Fruit fly (Drosophila melanogaster) whole organism, embryonic: ENCODE measurements around the gene CG6168.
A peak's percentile ranks its signal among the peaks of the same experiment; 100 is the strongest.

Source experiments
- ATbp ChIP-seq: fragments of 200-800 bp; sonication (Bioruptor generic); optimal IDR thresholded peaks from 2 replicates; lab custom pipeline; 2017; ENCODE audit warnings: missing biosample characterization, mild to moderate bottlenecking, missing genetic modification characterization, missing genetic modification reagents
- CG10366 ChIP-seq: fragments of 200-800 bp; sonication (Bioruptor generic); IDR thresholded peaks from 2 replicates; pipeline ENCODE4 v1.3.6; 2022; ENCODE audit warnings: missing biosample characterization, missing genetic modification characterization
- CG11093 ChIP-seq: fragments of 200-800 bp; sonication (Bioruptor generic); IDR thresholded peaks from 3 replicates; pipeline ENCODE4 v1.3.6; 2022; ENCODE audit warnings: missing biosample characterization, missing genetic modification characterization
- CG12236 ChIP-seq: fragments of 200-800 bp; sonication (Bioruptor generic); optimal IDR thresholded peaks from 2 replicates; lab custom pipeline; 2016; ENCODE audit warnings: missing biosample characterization, missing genetic modification characterization
- CG12299 ChIP-seq: fragments of 200-800 bp; sonication (Bioruptor generic); optimal IDR thresholded peaks from 2 replicates; lab custom pipeline; 2018; ENCODE audit warnings: missing biosample characterization, mild to moderate bottlenecking, missing genetic modification characterization
- CG15269 ChIP-seq: fragments of 200-800 bp; sonication (Bioruptor generic); optimal IDR thresholded peaks from 2 replicates; lab custom pipeline; 2018; ENCODE audit warnings: missing biosample characterization, mild to moderate bottlenecking, missing genetic modification characterization, moderate library complexity
- CG15514 ChIP-seq: fragments of 200-800 bp; sonication (Bioruptor generic); optimal IDR thresholded peaks from 3 replicates; lab custom pipeline; 2017; ENCODE audit warnings: missing biosample characterization, missing genetic modification characterization, mild to moderate bottlenecking, moderate library complexity, missing genetic modification reagents
- CG17328 ChIP-seq: fragments of 200-800 bp; sonication (Bioruptor generic); IDR thresholded peaks from 2 replicates; pipeline ENCODE4 v1.3.6; 2022; ENCODE audit warnings: missing biosample characterization, missing genetic modification characterization
- CG17568 ChIP-seq: fragments of 200-800 bp; sonication (Bioruptor generic); optimal IDR thresholded peaks from 2 replicates; lab custom pipeline; 2018; ENCODE audit warnings: missing biosample characterization, mild to moderate bottlenecking, missing genetic modification characterization, moderate library complexity
- CG18764 ChIP-seq: fragments of 200-800 bp; sonication (Bioruptor generic); optimal IDR thresholded peaks from 3 replicates; lab custom pipeline; 2016; ENCODE audit warnings: missing biosample characterization, missing genetic modification characterization
- CG2678 ChIP-seq: fragments of 200-800 bp; sonication (Bioruptor generic); optimal IDR thresholded peaks from 3 replicates; lab custom pipeline; 2019; ENCODE audit warnings: missing biosample characterization, mild to moderate bottlenecking, missing genetic modification characterization, moderate library complexity
- CG5245 ChIP-seq: fragments of 200-800 bp; sonication (Bioruptor generic); optimal IDR thresholded peaks from 3 replicates; lab custom pipeline; 2016; ENCODE audit warnings: missing biosample characterization, missing genetic modification characterization
- CG6272 ChIP-seq: fragments of 200-800 bp; sonication (Bioruptor generic); IDR thresholded peaks from 2 replicates; pipeline ENCODE4 v1.3.6; 2022; ENCODE audit warnings: missing biosample characterization, missing genetic modification characterization
- CG6683 ChIP-seq: fragments of 200-800 bp; sonication (Bioruptor generic); optimal IDR thresholded peaks from 2 replicates; lab custom pipeline; 2017; ENCODE audit warnings: missing biosample characterization, mild to moderate bottlenecking, missing genetic modification characterization, missing genetic modification reagents
- CG7357 ChIP-seq: fragments of 200-800 bp; sonication (Bioruptor generic); IDR thresholded peaks from 3 replicates; pipeline ENCODE4 v1.3.6; 2022; ENCODE audit warnings: missing biosample characterization, missing genetic modification characterization
- D ChIP-seq, 2 experiments: fragments of 200-800 bp in 1 of 2; fragments of >200 bp in 1 of 2; sonication (Bioruptor generic) in 1 of 2; optimal IDR thresholded peaks; 2 replicates in 1 of 2; 3 replicates in 1 of 2; lab custom pipeline; 2017; ENCODE audit warnings: mild to moderate bottlenecking in 1 of 2, missing biosample characterization in 1 of 2, missing genetic modification characterization in 1 of 2, missing genetic modification reagents in 1 of 2
- Gug ChIP-seq: fragments of 200-800 bp; sonication (Bioruptor generic); IDR thresholded peaks from 4 replicates; pipeline ENCODE4 v1.3.6; 2022; ENCODE audit warnings: missing biosample characterization, missing genetic modification characterization
- HLHmδ ChIP-seq: fragments of 200-800 bp; sonication (Bioruptor generic); optimal IDR thresholded peaks from 2 replicates; lab custom pipeline; 2018; ENCODE audit warnings: missing biosample characterization, mild to moderate bottlenecking, missing genetic modification characterization, moderate library complexity
- Hsf ChIP-seq: fragments of 200-800 bp; sonication (Bioruptor generic); optimal IDR thresholded peaks from 3 replicates; lab custom pipeline; 2016; ENCODE audit warnings: missing biosample characterization, missing genetic modification characterization
- Kr ChIP-seq: fragments of 200-800 bp; sonication (Bioruptor generic); optimal IDR thresholded peaks from 2 replicates; lab custom pipeline; 2017; ENCODE audit warnings: missing biosample characterization, mild to moderate bottlenecking, missing genetic modification characterization
- Max ChIP-seq: fragments of 200-800 bp; sonication (Bioruptor generic); optimal IDR thresholded peaks from 2 replicates; lab custom pipeline; 2016; ENCODE audit warnings: missing biosample characterization, mild to moderate bottlenecking, missing genetic modification characterization
- Mes4 ChIP-seq: fragments of 200-800 bp; sonication (Bioruptor generic); optimal IDR thresholded peaks from 2 replicates; lab custom pipeline; 2016; ENCODE audit warnings: missing biosample characterization, missing genetic modification characterization
- NC2β ChIP-seq: fragments of 200-800 bp; sonication (Bioruptor generic); optimal IDR thresholded peaks from 2 replicates; lab custom pipeline; 2016; ENCODE audit warnings: missing biosample characterization, missing genetic modification characterization
- Nf-YB ChIP-seq: fragments of 200-800 bp; sonication (Bioruptor generic); optimal IDR thresholded peaks from 3 replicates; lab custom pipeline; 2019; ENCODE audit warnings: missing biosample characterization, mild to moderate bottlenecking, missing genetic modification characterization, moderate library complexity
- Oaz ChIP-seq: fragments of 200-800 bp; sonication (Bioruptor generic); IDR thresholded peaks from 2 replicates; pipeline ENCODE4 v1.3.6; 2022; ENCODE audit warnings: missing biosample characterization, missing genetic modification characterization
- Sox102F ChIP-seq: fragments of 200-800 bp; sonication (Bioruptor generic); optimal IDR thresholded peaks from 2 replicates; lab custom pipeline; 2018; ENCODE audit warnings: missing biosample characterization, mild to moderate bottlenecking, missing genetic modification characterization, moderate library complexity
- Taf1 ChIP-seq: fragments of 200-800 bp; sonication (Bioruptor generic); IDR thresholded peaks from 2 replicates; pipeline ENCODE4 v1.3.6; 2022; ENCODE audit warnings: missing biosample characterization, missing genetic modification characterization
- Usf ChIP-seq: fragments of 200-800 bp; sonication (Bioruptor generic); optimal IDR thresholded peaks from 2 replicates; lab custom pipeline; 2017; ENCODE audit warnings: missing genotype, missing biosample characterization, missing genetic modification characterization
- ash1 ChIP-seq: fragments of 200-800 bp; sonication (Bioruptor generic); optimal IDR thresholded peaks from 2 replicates; lab custom pipeline; 2018; ENCODE audit warnings: missing biosample characterization, mild to moderate bottlenecking, missing genetic modification characterization
- cato ChIP-seq: fragments of 200-800 bp; sonication (Bioruptor generic); optimal IDR thresholded peaks from 2 replicates; lab custom pipeline; 2016; ENCODE audit warnings: missing biosample characterization, missing genetic modification characterization, borderline replicate concordance
- caup ChIP-seq: fragments of 200-800 bp; sonication (Bioruptor generic); optimal IDR thresholded peaks from 3 replicates; lab custom pipeline; 2017; ENCODE audit warnings: missing biosample characterization, mild to moderate bottlenecking, missing genetic modification characterization, moderate library complexity; ENCODE audit not compliant: severe bottlenecking
- chm ChIP-seq: fragments of 200-800 bp; sonication (Bioruptor generic); IDR thresholded peaks from 2 replicates; pipeline ENCODE4 v1.3.6; 2022; ENCODE audit warnings: missing biosample characterization, missing genetic modification characterization
- eyg ChIP-seq: fragments of 200-800 bp; sonication (Bioruptor generic); optimal IDR thresholded peaks from 3 replicates; lab custom pipeline; 2016; ENCODE audit warnings: missing biosample characterization, missing genetic modification characterization
- hbn ChIP-seq: fragments of 200-800 bp; sonication (Bioruptor generic); IDR thresholded peaks from 2 replicates; pipeline ENCODE4 v1.3.6; 2022; ENCODE audit warnings: missing biosample characterization, missing genetic modification characterization; ENCODE audit not compliant: partially characterized antibody
- kah ChIP-seq: fragments of 200-800 bp; sonication (Bioruptor generic); optimal IDR thresholded peaks from 2 replicates; lab custom pipeline; 2018; ENCODE audit warnings: missing biosample characterization, mild to moderate bottlenecking, missing genetic modification characterization
- kni ChIP-seq: fragments of 200-800 bp; sonication (Bioruptor generic); optimal IDR thresholded peaks from 3 replicates; lab custom pipeline; 2017; ENCODE audit warnings: mild to moderate bottlenecking, missing biosample characterization, missing genetic modification reagents, missing genetic modification characterization
- lmd ChIP-seq: fragments of 200-800 bp; sonication (Bioruptor generic); IDR thresholded peaks from 2 replicates; pipeline ENCODE4 v1.3.6; 2022; ENCODE audit warnings: missing biosample characterization, missing genetic modification characterization
- lov ChIP-seq, 2 experiments: fragments of 200-800 bp in 1 of 2; fragments of >200 bp in 1 of 2; sonication (Bioruptor generic) in 1 of 2; IDR thresholded peaks in 1 of 2; optimal IDR thresholded peaks in 1 of 2; 2 replicates in 1 of 2; 3 replicates in 1 of 2; pipeline versions ENCODE4 v1.3.6 to Lab custom; 2017 to 2022; ENCODE audit warnings: missing biosample characterization in 1 of 2, missing genetic modification characterization in 1 of 2
- oc ChIP-seq: fragments of 200-800 bp; sonication (Bioruptor generic); optimal IDR thresholded peaks from 2 replicates; lab custom pipeline; 2018; ENCODE audit warnings: missing biosample characterization, mild to moderate bottlenecking, missing genetic modification characterization, moderate library complexity
- pan ChIP-seq, 4 experiments: fragments of >200 bp in 3 of 4; fragments of 200-800 bp in 1 of 4; sonication (Bioruptor generic) in 1 of 4; optimal IDR thresholded peaks in 3 of 4; IDR thresholded peaks in 1 of 4; 2 replicates each; pipeline versions ENCODE4 v1.3.6 to Lab custom; 2017 to 2022; ENCODE audit warnings: missing biosample characterization in 2 of 4, missing genetic modification characterization in 2 of 4, mixed read lengths in 1 of 4
- peb ChIP-seq: fragments of 200-800 bp; sonication (Bioruptor generic); IDR thresholded peaks from 2 replicates; pipeline ENCODE4 v1.3.6; 2022; ENCODE audit warnings: missing biosample characterization, missing genetic modification characterization
- rib ChIP-seq: fragments of 200-800 bp; sonication (Bioruptor generic); IDR thresholded peaks from 2 replicates; pipeline ENCODE4 v1.3.6; 2022; ENCODE audit warnings: missing biosample characterization, missing genetic modification characterization
- salm ChIP-seq: fragments of 200-800 bp; sonication (Bioruptor generic); optimal IDR thresholded peaks from 2 replicates; lab custom pipeline; 2018; ENCODE audit warnings: missing biosample characterization, mild to moderate bottlenecking, missing genetic modification characterization
- shn ChIP-seq: fragments of 200-800 bp; sonication (Bioruptor generic); optimal IDR thresholded peaks from 3 replicates; lab custom pipeline; 2016; ENCODE audit warnings: missing biosample characterization, missing genetic modification characterization
- sob ChIP-seq: fragments of 200-800 bp; sonication (Bioruptor generic); IDR thresholded peaks from 2 replicates; pipeline ENCODE4 v1.3.6; 2022; ENCODE audit warnings: missing biosample characterization, missing genetic modification characterization
- vnd ChIP-seq: fragments of 200-800 bp; sonication (Bioruptor generic); IDR thresholded peaks from 3 replicates; pipeline ENCODE4 v1.3.6; 2022; ENCODE audit warnings: missing biosample characterization, missing genetic modification characterization; ENCODE audit not compliant: partially characterized antibody
- zen ChIP-seq: fragments of 200-800 bp; sonication (Bioruptor generic); optimal IDR thresholded peaks from 3 replicates; lab custom pipeline; 2018; ENCODE audit warnings: missing biosample characterization, mild to moderate bottlenecking, missing genetic modification characterization, moderate library complexity

Gene CG6168

dm6 chr3L:11318532-11319170 is 2.9 kb downstream of the CG6168 start (continued):
- peak; percentile 76 for TF ChIP-seq chm
- TF ChIP-seq CG15269 (tag; lab: Kevin White, UChicago): peak; percentile 91
- peak; percentile 85 for TF ChIP-seq Hsf (GFP tag; lab: Kevin White, UChicago)
- TF ChIP-seq pan (optimal IDR thresholded peaks at IDR 0.05; lab: Kevin White, UChicago): no peak
- TF ChIP-seq pan (GFP tag; optimal IDR thresholded peaks at IDR 0.05 in 1 of 2, IDR thresholded peaks at IDR 0.05 in 1 of 2): peak in 1 of 2 experiments; percentile 94
- TF ChIP-seq oc (tag; lab: Kevin White, UChicago): peak; percentile 87
- TF ChIP-seq CG12299 (tag; lab: Kevin White, UChicago): peak; percentile 41
- TF ChIP-seq HLHmδ (GFP tag; lab: Kevin White, UChicago): no peak
- TF ChIP-seq lov (optimal IDR thresholded peaks at IDR 0.05; lab: Kevin White, UChicago): no peak
- TF ChIP-seq lov (GFP tag; IDR thresholded peaks at IDR 0.05; lab: Robert Waterston, UW): peak; percentile 89
- peak; percentile 81 for TF ChIP-seq peb
- TF ChIP-seq CG11093 (GFP tag; lab: Robert Waterston, UW): peak; percentile 82
- peak; percentile 73 for TF ChIP-seq Max (GFP tag; lab: Kevin White, UChicago)
- no peak for TF ChIP-seq hbn (GFP tag; lab: Robert Waterston, UW)
- peak; percentile 71 for TF ChIP-seq NC2β
- TF ChIP-seq kni (GFP tag; lab: Kevin White, UChicago): peak; percentile 35
- peak; percentile 61 for TF ChIP-seq CG15514
- peak; percentile 80 for TF ChIP-seq Oaz
- TF ChIP-seq Gug (GFP tag; lab: Robert Waterston, UW): peak; percentile 91
- TF ChIP-seq CG6272: peak; percentile 71
- TF ChIP-seq CG12236 (GFP tag; lab: Kevin White, UChicago): peak; percentile 76
- TF ChIP-seq CG18764 (GFP tag; lab: Kevin White, UChicago): peak; percentile 83
- TF ChIP-seq rib (GFP tag; lab: Robert Waterston, UW): peak; percentile 89
- peak; percentile 77 for TF ChIP-seq Mes4
- TF ChIP-seq ash1 (GFP tag; lab: Kevin White, UChicago): no peak
- peak; percentile 61 for TF ChIP-seq CG6683 (GFP tag; lab: Kevin White, UChicago)
- peak; percentile 92 for TF ChIP-seq CG17328 (GFP tag; lab: Robert Waterston, UW)
- TF ChIP-seq Taf1 (GFP tag; lab: Robert Waterston, UW): peak; percentile 58; the same call in 1 of the 2 replicates
- peak; percentile 91 for TF ChIP-seq CG2678 (tag; lab: Kevin White, UChicago)
- TF ChIP-seq CG10366 (GFP tag; lab: Robert Waterston, UW): peak; percentile 87
- peak; percentile 93 for TF ChIP-seq lmd
- TF ChIP-seq CG17568 (GFP tag; lab: Kevin White, UChicago): peak; percentile 76
- peak; percentile 91 for TF ChIP-seq sob (GFP tag; lab: Robert Waterston, UW)
- peak; percentile 74 for TF ChIP-seq eyg (GFP tag; lab: Kevin White, UChicago)
- no peak for TF ChIP-seq vnd
- peak; percentile 76 for TF ChIP-seq kah (GFP tag; lab: Kevin White, UChicago)
- peak; percentile 93 for TF ChIP-seq Sox102F (GFP tag; lab: Kevin White, UChicago)
- TF ChIP-seq D (optimal IDR thresholded peaks at IDR 0.05; lab: Kevin White, UChicago): no peak
- TF ChIP-seq D (GFP tag; optimal IDR thresholded peaks at IDR 0.05; lab: Kevin White, UChicago): peak; percentile 79
- TF ChIP-seq Nf-YB: peak; percentile 59
- peak; percentile 56 for TF ChIP-seq cato
- peak; percentile 81 for TF ChIP-seq caup (GFP tag; lab: Kevin White, UChicago)
- peak; percentile 52 for TF ChIP-seq shn (GFP tag; lab: Kevin White, UChicago)
- TF ChIP-seq ATbp (GFP tag; lab: Kevin White, UChicago): peak; percentile 83
- TF ChIP-seq Kr (GFP tag; lab: Kevin White, UChicago): no peak
- peak; percentile 85 for TF ChIP-seq CG7357 (GFP tag; lab: Robert Waterston, UW)
- TF ChIP-seq salm (tag; lab: Kevin White, UChicago): peak; percentile 74
- TF ChIP-seq zen (tag; lab: Kevin White, UChicago): peak; percentile 84
- peak; percentile 90 for TF ChIP-seq CG5245 (GFP tag; lab: Kevin White, UChicago)
- no peak for TF ChIP-seq Usf
